Worm (Caenorhabditis elegans): ENCODE measurements around the gene C34H4.2.
A peak's percentile ranks its signal among the peaks of the same experiment; 100 is the strongest.

DNA sequence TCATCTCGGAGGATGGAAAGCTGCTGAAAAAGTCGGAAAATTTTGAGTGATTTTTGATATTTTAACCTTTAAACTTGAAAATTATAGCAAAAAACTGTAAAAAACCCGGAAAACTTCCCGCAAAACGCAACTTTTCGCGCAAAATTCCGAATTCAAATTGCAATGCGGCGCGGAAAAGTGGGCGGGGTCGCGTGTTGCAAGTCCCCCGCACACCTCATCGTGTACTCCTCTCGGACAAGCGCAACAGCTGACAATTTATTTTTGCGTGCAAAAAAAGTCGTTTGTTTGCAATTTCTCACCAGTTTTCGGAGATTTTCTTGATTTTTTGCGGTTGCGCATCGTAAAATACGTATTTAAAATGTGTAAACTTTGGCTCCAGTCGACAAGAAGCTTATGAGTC is 42.2 kb downstream of the C34H4.2 start, which contains the start of gene npp-8:
- TF ChIP-seq nhr-12 (tag; optimal IDR thresholded peaks at IDR 0.05) (no peak), lin-15B (tag; optimal IDR thresholded peaks at IDR 0.05) (peak; percentile 80), mdl-1 (tag; optimal IDR thresholded peaks at IDR 0.05) (peak in 1 of 2 experiments; percentile 64), vab-15 (tag; optimal IDR thresholded peaks at IDR 0.05) (peak; percentile 74), ama-1 (optimal IDR thresholded peaks at IDR 0.05) (peak; percentile 23), pax-3 (tag; optimal IDR thresholded peaks at IDR 0.05) (peak; percentile 64), lin-39 (tag; optimal IDR thresholded peaks at IDR 0.05) (peak; percentile 55), lin-13 (GFP tag; optimal IDR thresholded peaks at IDR 0.05) (peak; percentile 82), lir-3 (tag; optimal IDR thresholded peaks at IDR 0.05; ENCODE audit: poor library complexity) (no peak), nhr-90 (tag; optimal IDR thresholded peaks at IDR 0.05; ENCODE audit: poor library complexity) (no peak), nhr-77 (tag; optimal IDR thresholded peaks at IDR 0.05) (peak; percentile 59)
